Fruit fly (Drosophila melanogaster): Measurements from ENCODE around the gene MsrA.

Gene MsrA

dm6 chr3L:15538582-15539490 is 28.0 kb downstream of the MsrA start:
- TF ChIP-seq Hr96 (GFP tag; optimal IDR thresholded peaks at IDR 0.05) = no peak
- no peak for TF ChIP-seq CG11617 (GFP tag; optimal IDR thresholded peaks at IDR 0.05)
- TF ChIP-seq ovo (GFP tag; optimal IDR thresholded peaks at IDR 0.05) = no peak
- no peak for TF ChIP-seq CG7045 (GFP tag; optimal IDR thresholded peaks at IDR 0.05)
- TF ChIP-seq cic (GFP tag; optimal IDR thresholded peaks at IDR 0.05) = peak; percentile 63
- TF ChIP-seq toe (GFP tag; optimal IDR thresholded peaks at IDR 0.05) = no peak
- TF ChIP-seq bab1 (GFP tag; optimal IDR thresholded peaks at IDR 0.05) = no peak
- TF ChIP-seq pad (GFP tag; optimal IDR thresholded peaks at IDR 0.05) = no peak
- TF ChIP-seq cnc (optimal IDR thresholded peaks at IDR 0.05) = no peak
- no peak for TF ChIP-seq Mnt (GFP tag; optimal IDR thresholded peaks at IDR 0.05)
- TF ChIP-seq CG14711 (tag; optimal IDR thresholded peaks at IDR 0.05) = no peak
- no peak for TF ChIP-seq CG7101 (tag; optimal IDR thresholded peaks at IDR 0.05)
- TF ChIP-seq CG12768 (GFP tag; optimal IDR thresholded peaks at IDR 0.05) = no peak
- TF ChIP-seq kay (GFP tag; ENCODE audit: borderline replicate concordance) = peak; percentile 60
- TF ChIP-seq Crg-1 (GFP tag; optimal IDR thresholded peaks at IDR 0.05) = no peak

dm6 chr3L:15539903-15540409 is 29.1 kb downstream of the MsrA start:
- TF ChIP-seq cnc (optimal IDR thresholded peaks at IDR 0.05) = no peak
- peak; percentile 97 for TF ChIP-seq tj (GFP tag; optimal IDR thresholded peaks at IDR 0.05)

- TF ChIP-seq ovo (GFP tag; optimal IDR thresholded peaks at IDR 0.05) = no peak
- no peak for TF ChIP-seq Crg-1 (GFP tag; optimal IDR thresholded peaks at IDR 0.05)
These were observed 29.8 kb downstream of the MsrA start for dm6 chr3L:15540682-15541081.

dm6 chr3L:15541281-15541680 is 30.4 kb downstream of the MsrA start:
- TF ChIP-seq CG12768 (GFP tag; optimal IDR thresholded peaks at IDR 0.05) (no peak), cnc (optimal IDR thresholded peaks at IDR 0.05) (no peak), Hr96 (GFP tag; optimal IDR thresholded peaks at IDR 0.05) (no peak), cic (GFP tag; optimal IDR thresholded peaks at IDR 0.05) (no peak), tj (GFP tag; optimal IDR thresholded peaks at IDR 0.05) (no peak), CG5204 (GFP tag; optimal IDR thresholded peaks at IDR 0.05) (no peak)

- TF ChIP-seq CG7045 (GFP tag; optimal IDR thresholded peaks at IDR 0.05) (no peak), CG14711 (tag; optimal IDR thresholded peaks at IDR 0.05) (no peak), tj (GFP tag; optimal IDR thresholded peaks at IDR 0.05) (peak; percentile 94), CG7101 (tag; optimal IDR thresholded peaks at IDR 0.05) (no peak)
These were observed 32.2 kb downstream of the MsrA start for dm6 chr3L:15543049-15543448.

dm6 chr3L:15543467-15543866 is 32.6 kb downstream of the MsrA start:
- TF ChIP-seq CG12768 (GFP tag; optimal IDR thresholded peaks at IDR 0.05) = no peak
- TF ChIP-seq tj (GFP tag; optimal IDR thresholded peaks at IDR 0.05) = no peak
- no peak for TF ChIP-seq Mnt (GFP tag; optimal IDR thresholded peaks at IDR 0.05)
- TF ChIP-seq pad (GFP tag; optimal IDR thresholded peaks at IDR 0.05) = no peak
- TF ChIP-seq kay (GFP tag; ENCODE audit: borderline replicate concordance) = no peak
- TF ChIP-seq cic (GFP tag; optimal IDR thresholded peaks at IDR 0.05) = no peak
- TF ChIP-seq CG5204 (GFP tag; optimal IDR thresholded peaks at IDR 0.05) = no peak
- TF ChIP-seq CG1620 (GFP tag; optimal IDR thresholded peaks at IDR 0.05) = no peak
- TF ChIP-seq toe (GFP tag; optimal IDR thresholded peaks at IDR 0.05) = no peak
- no peak for TF ChIP-seq Hr96 (GFP tag; optimal IDR thresholded peaks at IDR 0.05)
- no peak for TF ChIP-seq cnc (optimal IDR thresholded peaks at IDR 0.05)
- no peak for TF ChIP-seq CG33017 (tag; optimal IDR thresholded peaks at IDR 0.05)
- no peak for TF ChIP-seq CG7101 (tag; optimal IDR thresholded peaks at IDR 0.05)
- TF ChIP-seq CG7045 (GFP tag; optimal IDR thresholded peaks at IDR 0.05) = no peak
- no peak for TF ChIP-seq CG14711 (tag; optimal IDR thresholded peaks at IDR 0.05)

dm6 chr3L:15544455-15545415 is 33.9 kb downstream of the MsrA start:
- no peak for TF ChIP-seq CG7101 (tag; optimal IDR thresholded peaks at IDR 0.05)
- no peak for TF ChIP-seq Mnt (GFP tag; optimal IDR thresholded peaks at IDR 0.05)
- peak; percentile 95 for TF ChIP-seq tj (GFP tag; optimal IDR thresholded peaks at IDR 0.05)
